Worm (Caenorhabditis elegans): ENCODE measurements around the gene lir-2.
A peak's percentile ranks its signal among the peaks of the same experiment; 100 is the strongest.

The lir-2 gene

DNA sequence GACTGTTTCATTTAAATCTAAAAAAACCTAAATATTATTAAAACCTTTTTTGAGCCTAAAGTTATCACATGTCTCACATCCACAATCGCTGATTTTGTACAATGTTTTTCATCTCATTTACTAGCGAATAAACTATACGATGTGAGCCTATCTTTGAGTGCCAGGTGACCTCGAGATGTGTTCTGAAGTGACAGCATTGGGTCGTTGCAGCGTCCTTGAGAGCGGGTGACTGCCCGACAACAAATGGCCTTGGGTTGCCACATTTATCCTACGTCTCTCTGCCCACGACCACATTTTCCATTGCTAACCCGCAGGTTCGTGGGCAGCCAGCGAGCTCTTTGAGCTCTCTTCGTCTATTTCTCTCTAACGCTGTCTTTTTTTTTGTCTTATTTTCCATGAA lies at the start of gene lir-2:
Gene lir-2, plus strand, starts transcription at position 301 of the 400 bp plus-strand sequence.
- peak; percentile 3 for TF ChIP-seq nhr-25 (tag; optimal IDR thresholded peaks at IDR 0.05)
- no peak for TF ChIP-seq dmd-4 (tag; optimal IDR thresholded peaks at IDR 0.05)

DNA sequence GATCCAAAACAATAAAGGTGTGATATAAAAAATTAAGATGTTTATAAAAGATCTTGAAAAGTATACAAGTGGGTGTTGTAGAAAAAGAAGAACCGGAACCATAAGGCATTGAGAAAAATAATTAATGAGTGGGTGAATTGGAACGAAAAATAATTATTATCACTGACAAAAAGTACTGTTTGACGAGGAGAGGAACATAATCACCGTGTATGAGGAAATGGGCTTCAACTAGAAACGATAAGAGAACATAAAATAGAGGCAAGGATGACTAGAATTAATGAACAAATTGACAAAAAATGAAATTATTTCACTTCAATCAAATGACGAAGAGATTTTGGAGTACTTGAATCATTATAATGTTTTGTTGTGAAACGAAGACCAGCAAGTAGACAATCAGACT lies 48.9 kb upstream of the lir-2 start:
- TF ChIP-seq fos-1 (tag; optimal IDR thresholded peaks at IDR 0.05) (peak; percentile 79), unc-39 (tag; optimal IDR thresholded peaks at IDR 0.05) (no peak)

ce11 chrII:7620413-7620812 lies 46.7 kb upstream of the lir-2 start, which contains the start of gene R07G3.8:
Gene R07G3.8, minus strand, starts transcription at chrII:7620513.
- TF ChIP-seq elt-3 (tag; optimal IDR thresholded peaks at IDR 0.05) (no peak), peb-1 (tag; optimal IDR thresholded peaks at IDR 0.05) (no peak)

- TF ChIP-seq lsy-2 (tag; optimal IDR thresholded peaks at IDR 0.05) (peak in 1 of 2 experiments; percentile 26), ceh-16 (tag; optimal IDR thresholded peaks at IDR 0.05) (no peak), blmp-1 (tag; optimal IDR thresholded peaks at IDR 0.05; ENCODE audit: insufficient read depth) (peak; percentile 44), C34F6.9 (tag; optimal IDR thresholded peaks at IDR 0.05) (no peak), sem-4 (tag; optimal IDR thresholded peaks at IDR 0.05) (peak; percentile 9), nhr-25 (tag; optimal IDR thresholded peaks at IDR 0.05) (peak; percentile 17)
Measured at ce11 chrII:7621513-7621912, 45.6 kb upstream of the lir-2 start.

- TF ChIP-seq ceh-16 (tag; optimal IDR thresholded peaks at IDR 0.05), result no peak
- TF ChIP-seq sma-3 (GFP tag; optimal IDR thresholded peaks at IDR 0.05), result peak; percentile 7
- peak; percentile 58 for TF ChIP-seq F13H6.1 (tag; optimal IDR thresholded peaks at IDR 0.05)
- TF ChIP-seq snpc-4 (tag; optimal IDR thresholded peaks at IDR 0.05), result no peak
- peak; percentile 28 for TF ChIP-seq peb-1 (tag; optimal IDR thresholded peaks at IDR 0.05)
- no peak for TF ChIP-seq R02D3.7 (tag; optimal IDR thresholded peaks at IDR 0.05)
- TF ChIP-seq nhr-129 (tag; optimal IDR thresholded peaks at IDR 0.05), result peak; percentile 14
- no peak for TF ChIP-seq ama-1 (optimal IDR thresholded peaks at IDR 0.05)
- peak; percentile 43 for TF ChIP-seq fos-1 (tag; optimal IDR thresholded peaks at IDR 0.05)
- peak; percentile 41 for TF ChIP-seq sma-9 (GFP tag; optimal IDR thresholded peaks at IDR 0.05)
- no peak for TF ChIP-seq sma-9 (tag; optimal IDR thresholded peaks at IDR 0.05)
- TF ChIP-seq egl-27 (tag; optimal IDR thresholded peaks at IDR 0.05), result no peak
Measured at ce11 chrII:7623466-7623865, 43.6 kb upstream of the lir-2 start.

ce11 chrII:7624272-7624671 lies 42.8 kb upstream of the lir-2 start:
- TF ChIP-seq nhr-129 (tag; optimal IDR thresholded peaks at IDR 0.05) (no peak), ceh-16 (tag; optimal IDR thresholded peaks at IDR 0.05) (no peak), Y55F3AM.14 (GFP tag; optimal IDR thresholded peaks at IDR 0.05) (no peak), ZK546.5 (tag; optimal IDR thresholded peaks at IDR 0.05) (no peak), mbf-1 (tag; optimal IDR thresholded peaks at IDR 0.05) (no peak), ztf-11 (tag; optimal IDR thresholded peaks at IDR 0.05) (no peak), fos-1 (tag; optimal IDR thresholded peaks at IDR 0.05) (no peak), lin-13 (GFP tag; optimal IDR thresholded peaks at IDR 0.05) (no peak), elt-3 (tag; optimal IDR thresholded peaks at IDR 0.05) (no peak), ama-1 (optimal IDR thresholded peaks at IDR 0.05) (no peak), snpc-4 (tag; optimal IDR thresholded peaks at IDR 0.05) (no peak)

DNA sequence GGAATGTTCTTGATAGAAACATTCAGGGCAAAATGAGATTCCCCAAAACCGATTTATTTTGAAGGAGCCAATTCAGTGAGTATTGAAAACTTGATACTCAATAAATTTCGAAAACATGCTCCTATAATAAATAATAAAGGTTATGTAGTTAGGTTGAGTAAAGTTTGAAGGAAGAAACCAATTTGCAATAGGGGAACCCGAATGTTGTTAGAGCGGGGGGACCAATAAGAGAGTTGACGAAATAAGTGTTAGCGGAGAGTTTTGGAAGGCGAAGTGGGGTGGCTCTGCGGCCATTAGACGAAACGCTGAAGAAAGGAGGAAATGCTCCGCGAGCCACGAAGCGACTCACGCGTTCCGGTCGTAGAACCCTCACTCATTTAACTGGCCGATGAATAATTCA lies 42.1 kb upstream of the lir-2 start:
- TF ChIP-seq mab-5 (tag; optimal IDR thresholded peaks at IDR 0.05) (no peak), peb-1 (tag; optimal IDR thresholded peaks at IDR 0.05) (no peak), C34F6.9 (tag; optimal IDR thresholded peaks at IDR 0.05) (no peak)

- no peak for TF ChIP-seq unc-62 (GFP tag; optimal IDR thresholded peaks at IDR 0.05)
- peak; percentile 40 for TF ChIP-seq nhr-21 (tag; optimal IDR thresholded peaks at IDR 0.05)
- no peak for TF ChIP-seq unc-55 (GFP tag; optimal IDR thresholded peaks at IDR 0.05)
- no peak for TF ChIP-seq nhr-237 (tag; optimal IDR thresholded peaks at IDR 0.05)
- TF ChIP-seq sma-9 (GFP tag; optimal IDR thresholded peaks at IDR 0.05), result peak; percentile 8
- no peak for TF ChIP-seq sma-9 (tag; optimal IDR thresholded peaks at IDR 0.05)
- peak; percentile 31 for TF ChIP-seq blmp-1 (tag; optimal IDR thresholded peaks at IDR 0.05; ENCODE audit: insufficient read depth)
- TF ChIP-seq nhr-25 (tag; optimal IDR thresholded peaks at IDR 0.05), result peak; percentile 65
- TF ChIP-seq sma-3 (GFP tag; optimal IDR thresholded peaks at IDR 0.05), result peak; percentile 79
Measured at ce11 chrII:7628640-7629039, 38.4 kb upstream of the lir-2 start.
